Worm (Caenorhabditis elegans) whole organism, L1 larva: ENCODE data around the gene C04A11.2.

Experiments used
- C34B4.2 ChIP-seq: sonication (generic microtip); optimal IDR thresholded peaks from 2 replicates; lab custom pipeline; 2017; ENCODE audit warnings: mild to moderate bottlenecking, missing genetic modification characterization, missing compliant biosample characterization
- F16B12.6 ChIP-seq: fragments of 150-350 bp; optimal IDR thresholded peaks from 2 replicates; lab custom pipeline; 2014; ENCODE audit warnings: missing biosample characterization, missing genetic modification characterization
- alr-1 ChIP-seq: fragments of 200-800 bp; sonication (Bioruptor generic); optimal IDR thresholded peaks from 2 replicates; lab custom pipeline; 2018; ENCODE audit warnings: borderline replicate concordance, mild to moderate bottlenecking, missing genetic modification characterization, missing compliant biosample characterization
- aly-2 ChIP-seq: fragments of 150-350 bp; optimal IDR thresholded peaks from 2 replicates; lab custom pipeline; 2014; ENCODE audit warnings: missing biosample characterization, missing genetic modification characterization
- ceh-63 ChIP-seq: fragments of 200-800 bp; sonication (Bioruptor generic); optimal IDR thresholded peaks from 2 replicates; lab custom pipeline; 2018; ENCODE audit warnings: mild to moderate bottlenecking, missing genetic modification characterization, missing compliant biosample characterization
- ceh-88 ChIP-seq: fragments of 200-800 bp; sonication (Bioruptor generic); IDR thresholded peaks from 2 replicates; pipeline ENCODE4 v1.3.6; 2022; ENCODE audit warnings: missing genetic modification characterization, missing compliant biosample characterization
- ceh-90 ChIP-seq: sonication (generic microtip); optimal IDR thresholded peaks from 2 replicates; lab custom pipeline; 2016; ENCODE audit warnings: missing genetic modification characterization, missing compliant biosample characterization
- ces-1 ChIP-seq: fragments of 150-350 bp; optimal IDR thresholded peaks from 2 replicates; lab custom pipeline; 2014; ENCODE audit warnings: missing biosample characterization, missing genetic modification reagents, missing genetic modification characterization
- dsc-1 ChIP-seq: sonication (generic microtip); optimal IDR thresholded peaks from 2 replicates; lab custom pipeline; 2016; ENCODE audit warnings: mild to moderate bottlenecking, missing genetic modification characterization, missing compliant biosample characterization
- efl-1 ChIP-seq, 4 experiments: fragments of 150-350 bp; optimal IDR thresholded peaks in 3 of 4; peaks in 1 of 4; 1 replicate in 1 of 4; 2 replicates in 3 of 4; lab custom pipeline; 2014; ENCODE audit warnings: missing biosample characterization in 2 of 4, missing genetic modification characterization in 2 of 4, missing genetic modification reagents in 2 of 4
- efl-3 ChIP-seq: fragments of 200-800 bp; sonication (Bioruptor generic); optimal IDR thresholded peaks from 2 replicates; lab custom pipeline; 2018; ENCODE audit warnings: mild to moderate bottlenecking, missing genetic modification characterization, missing compliant biosample characterization
- elt-2 ChIP-seq: sonication (generic microtip); optimal IDR thresholded peaks from 2 replicates; lab custom pipeline; 2016; ENCODE audit warnings: missing genetic modification characterization, mild to moderate bottlenecking, inconsistent platforms, missing compliant biosample characterization, missing genetic modification reagents
- ets-5 ChIP-seq: fragments of 200-800 bp; sonication (Bioruptor generic); IDR thresholded peaks from 2 replicates; pipeline ENCODE4 v1.3.6; 2022; ENCODE audit warnings: missing genetic modification characterization, missing compliant biosample characterization
- fkh-4 ChIP-seq: sonication (generic microtip); optimal IDR thresholded peaks from 2 replicates; lab custom pipeline; 2016; ENCODE audit warnings: missing compliant biosample characterization, missing genetic modification characterization, borderline replicate concordance
- fkh-8 ChIP-seq: sonication (generic microtip); optimal IDR thresholded peaks from 2 replicates; lab custom pipeline; 2016; ENCODE audit warnings: mild to moderate bottlenecking, missing genetic modification characterization, missing compliant biosample characterization
- fos-1 ChIP-seq: fragments of 150-350 bp; optimal IDR thresholded peaks from 2 replicates; lab custom pipeline; 2014; ENCODE audit warnings: missing biosample characterization, missing genetic modification characterization
- hlh-17 ChIP-seq: fragments of 200-800 bp; sonication (Bioruptor generic); optimal IDR thresholded peaks from 2 replicates; lab custom pipeline; 2018; ENCODE audit warnings: missing genetic modification characterization, mild to moderate bottlenecking, missing compliant biosample characterization, moderate library complexity, borderline replicate concordance
- isw-1 ChIP-seq: fragments of 200-800 bp; sonication (Bioruptor generic); IDR thresholded peaks from 2 replicates; pipeline ENCODE4 v1.3.6; 2022; ENCODE audit warnings: missing genetic modification characterization, missing compliant biosample characterization
- lin-14 ChIP-seq: fragments of 200-800 bp; sonication (Bioruptor generic); optimal IDR thresholded peaks from 2 replicates; lab custom pipeline; 2018; ENCODE audit warnings: mild to moderate bottlenecking, missing genetic modification characterization, moderate library complexity, missing compliant biosample characterization
- lin-35 ChIP-seq, 2 experiments: fragments of 150-350 bp; optimal IDR thresholded peaks; 2 replicates each; lab custom pipeline; 2014; ENCODE audit warnings: missing biosample characterization in 2 of 2, missing genetic modification characterization in 2 of 2, missing genetic modification reagents in 2 of 2
- lir-3 ChIP-seq: sonication (generic microtip); optimal IDR thresholded peaks from 2 replicates; lab custom pipeline; 2016; ENCODE audit warnings: mild to moderate bottlenecking, missing genetic modification characterization, moderate library complexity, missing compliant biosample characterization; ENCODE audit not compliant: poor library complexity
- lsy-2 ChIP-seq, 2 experiments: fragments of 150-350 bp; optimal IDR thresholded peaks; 2 replicates each; lab custom pipeline; 2014; ENCODE audit warnings: missing biosample characterization in 2 of 2, missing genetic modification characterization in 2 of 2
- mab-9 ChIP-seq: fragments of 200-800 bp; sonication (Bioruptor generic); IDR thresholded peaks from 2 replicates; pipeline ENCODE4 v1.3.6; 2022; ENCODE audit warnings: missing genetic modification reagents, missing genetic modification characterization, missing compliant biosample characterization
- mdl-1 ChIP-seq, 2 experiments: fragments of 150-350 bp; optimal IDR thresholded peaks; 2 replicates each; lab custom pipeline; 2014 to 2017; ENCODE audit warnings: missing biosample characterization in 2 of 2, missing genetic modification characterization in 2 of 2, inconsistent platforms in 1 of 2
- mep-1 ChIP-seq: fragments of 150-350 bp; optimal IDR thresholded peaks from 2 replicates; lab custom pipeline; 2014; ENCODE audit warnings: missing biosample characterization, missing genetic modification characterization
- nhr-12 ChIP-seq: sonication (generic microtip); optimal IDR thresholded peaks from 2 replicates; lab custom pipeline; 2017; ENCODE audit warnings: missing biosample characterization, missing genetic modification characterization
- nhr-20 ChIP-seq: sonication (generic microtip); optimal IDR thresholded peaks from 2 replicates; lab custom pipeline; 2016; ENCODE audit warnings: mild to moderate bottlenecking, missing genetic modification characterization, missing compliant biosample characterization
- nhr-237 ChIP-seq: fragments of 150-350 bp; optimal IDR thresholded peaks from 2 replicates; lab custom pipeline; 2014; ENCODE audit warnings: missing biosample characterization, missing genetic modification characterization
- nhr-77 ChIP-seq: fragments of 150-350 bp; optimal IDR thresholded peaks from 2 replicates; lab custom pipeline; 2014; ENCODE audit warnings: missing biosample characterization, missing genetic modification characterization
- nhr-85 ChIP-seq: sonication (generic microtip); peaks from one replicate; lab custom pipeline; 2016; ENCODE audit warnings: missing genetic modification characterization, inconsistent platforms, missing compliant biosample characterization
- nhr-90 ChIP-seq: sonication (generic microtip); optimal IDR thresholded peaks from 2 replicates; lab custom pipeline; 2016; ENCODE audit warnings: mild to moderate bottlenecking, missing genetic modification characterization, missing compliant biosample characterization; ENCODE audit not compliant: poor library complexity
- pqm-1 ChIP-seq: sonication (generic microtip); optimal IDR thresholded peaks from 3 replicates; lab custom pipeline; 2017; ENCODE audit warnings: missing biosample characterization, missing genetic modification characterization
- rnt-1 ChIP-seq: sonication (generic microtip); optimal IDR thresholded peaks from 2 replicates; lab custom pipeline; 2016; ENCODE audit warnings: mild to moderate bottlenecking, missing genetic modification characterization, moderate library complexity, missing compliant biosample characterization
- snu-23 ChIP-seq: sonication (generic microtip); optimal IDR thresholded peaks from 2 replicates; lab custom pipeline; 2016; ENCODE audit warnings: missing genetic modification characterization, missing compliant biosample characterization
- swsn-7 ChIP-seq: sonication (generic microtip); optimal IDR thresholded peaks from 2 replicates; lab custom pipeline; 2016; ENCODE audit warnings: missing genetic modification characterization, missing compliant biosample characterization
- tlp-1 ChIP-seq: fragments of 150-350 bp; optimal IDR thresholded peaks from 2 replicates; lab custom pipeline; 2014; ENCODE audit warnings: missing biosample characterization, missing genetic modification characterization
- unc-130 ChIP-seq: fragments of 150-350 bp; optimal IDR thresholded peaks from 2 replicates; lab custom pipeline; 2017; ENCODE audit warnings: missing biosample characterization, missing genetic modification characterization, inconsistent platforms
- unc-62 ChIP-seq: fragments of 150-350 bp; optimal IDR thresholded peaks from 2 replicates; lab custom pipeline; 2014; ENCODE audit warnings: missing biosample characterization, missing genetic modification reagents, missing genetic modification characterization
- unc-86 ChIP-seq: sonication (generic microtip); optimal IDR thresholded peaks from 2 replicates; lab custom pipeline; 2016; ENCODE audit warnings: missing genetic modification characterization, missing compliant biosample characterization
- zag-1 ChIP-seq: fragments of 150-350 bp; optimal IDR thresholded peaks from 2 replicates; lab custom pipeline; 2014; ENCODE audit warnings: missing biosample characterization, missing genetic modification characterization
- ztf-4 ChIP-seq: fragments of 150-350 bp; optimal IDR thresholded peaks from 2 replicates; lab custom pipeline; 2014; ENCODE audit warnings: missing biosample characterization, missing genetic modification characterization

C04A11.2 gene

DNA sequence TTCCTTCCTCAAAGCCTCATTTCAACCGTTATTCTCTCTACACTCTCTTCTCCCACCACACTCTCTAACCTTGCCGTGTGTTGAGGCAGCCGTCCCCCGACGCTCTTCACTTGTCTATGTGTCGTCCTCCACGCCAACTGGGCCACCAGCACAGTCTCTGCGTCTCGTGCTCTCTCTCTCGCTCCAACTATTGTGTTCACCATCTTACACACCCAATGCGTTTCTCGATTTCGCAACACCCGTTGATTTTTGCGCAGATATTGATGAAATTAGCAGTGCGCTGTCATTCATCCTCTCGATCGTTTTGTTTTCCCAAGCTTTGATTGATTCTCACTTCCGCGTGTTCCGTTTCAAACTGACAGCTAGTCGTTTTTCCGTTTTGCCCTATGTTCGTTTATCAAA, 18.5 kb upstream of the C04A11.2 start (continued):
- TF ChIP-seq fkh-4 (no peak), ceh-63 (GFP tag; lab: Kevin White, UChicago) (no peak), ets-5 (GFP tag; lab: Robert Waterston, UW) (no peak), swsn-7 (tag; lab: Kevin White, UChicago) (peak; percentile 55), unc-62 (GFP tag; lab: Kevin White, UChicago) (no peak), nhr-237 (no peak), efl-1 (optimal IDR thresholded peaks at IDR 0.05; lab: Kevin White, UChicago) (peak in 1 of 2 experiments; percentile 37), efl-1 (GFP tag; optimal IDR thresholded peaks at IDR 0.05 in 1 of 2; lab: Kevin White, UChicago) (no peak), snu-23 (GFP tag; lab: Kevin White, UChicago) (peak; percentile 65), alr-1 (tag; lab: Kevin White, UChicago) (no peak), nhr-85 (tag; lab: Kevin White, UChicago) (peak; percentile 50), lir-3 (tag; lab: Kevin White, UChicago) (no peak), mdl-1 (tag; optimal IDR thresholded peaks at IDR 0.05; lab: Kevin White, UChicago) (peak in 1 of 2 experiments; percentile 28), nhr-12 (tag; lab: Kevin White, UChicago) (no peak), nhr-77 (tag; lab: Kevin White, UChicago) (no peak), ceh-90 (no peak), fos-1 (tag; lab: Kevin White, UChicago) (no peak), elt-2 (tag; lab: Kevin White, UChicago) (no peak), rnt-1 (tag; lab: Kevin White, UChicago) (peak; percentile 68), mab-9 (GFP tag; lab: Robert Waterston, UW) (no peak), aly-2 (no peak), F16B12.6 (tag; lab: Kevin White, UChicago) (no peak), dsc-1 (tag; lab: Kevin White, UChicago) (peak; percentile 53), lsy-2 (tag; optimal IDR thresholded peaks at IDR 0.05; lab: Kevin White, UChicago) (peak in 1 of 2 experiments; percentile 33), isw-1 (peak; percentile 29), unc-86 (tag; lab: Kevin White, UChicago) (peak; percentile 37), tlp-1 (tag; lab: Kevin White, UChicago) (no peak), hlh-17 (no peak), nhr-20 (tag; lab: Kevin White, UChicago) (peak; percentile 64), C34B4.2 (tag; lab: Kevin White, UChicago) (no peak), unc-130 (tag; lab: Kevin White, UChicago) (no peak), efl-3 (GFP tag; lab: Kevin White, UChicago) (no peak), ceh-88 (GFP tag; lab: Robert Waterston, UW) (no peak), nhr-90 (tag; lab: Kevin White, UChicago) (no peak), lin-14 (GFP tag; lab: Kevin White, UChicago) (peak; percentile 91), zag-1 (no peak), ces-1 (GFP tag; lab: Kevin White, UChicago) (no peak), mep-1 (tag; lab: Kevin White, UChicago) (peak; percentile 54), pqm-1 (tag; lab: Kevin White, UChicago) (no peak), ztf-4 (tag; lab: Kevin White, UChicago) (peak; percentile 52)

DNA sequence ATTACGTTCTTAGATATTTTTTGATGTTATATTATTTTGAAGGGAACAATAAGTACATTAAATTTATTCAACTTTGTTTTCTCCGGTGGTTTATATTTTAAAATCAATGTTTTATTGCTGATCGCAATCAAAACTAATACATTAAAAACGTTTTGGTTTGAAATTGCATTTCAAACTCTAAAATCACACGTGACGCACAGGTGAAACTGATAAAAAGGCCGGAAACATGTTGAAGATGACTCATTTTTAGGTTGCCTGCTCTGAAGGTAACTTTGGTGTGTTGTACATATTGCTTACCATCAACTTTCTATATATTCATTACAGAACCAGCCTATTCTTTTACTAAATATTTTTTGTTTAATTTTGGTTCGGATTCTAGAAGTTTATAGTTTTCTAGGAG, 17.1 kb upstream of the C04A11.2 start:
- TF ChIP-seq fkh-8 (tag; lab: Kevin White, UChicago): no peak
- peak; percentile 50 for TF ChIP-seq elt-2 (tag; lab: Kevin White, UChicago)
- peak in 1 of 2 experiments; percentile 15 for TF ChIP-seq lin-35 (GFP tag; optimal IDR thresholded peaks at IDR 0.05; lab: Kevin White, UChicago)
- no peak for TF ChIP-seq ces-1 (GFP tag; lab: Kevin White, UChicago)
- TF ChIP-seq mab-9 (GFP tag; lab: Robert Waterston, UW): no peak
